Fruit fly (Drosophila melanogaster): Measurements from ENCODE around the gene CG14304.
A peak's percentile ranks its signal among the peaks of the same experiment; 100 is the strongest.

CG14304 gene

DNA sequence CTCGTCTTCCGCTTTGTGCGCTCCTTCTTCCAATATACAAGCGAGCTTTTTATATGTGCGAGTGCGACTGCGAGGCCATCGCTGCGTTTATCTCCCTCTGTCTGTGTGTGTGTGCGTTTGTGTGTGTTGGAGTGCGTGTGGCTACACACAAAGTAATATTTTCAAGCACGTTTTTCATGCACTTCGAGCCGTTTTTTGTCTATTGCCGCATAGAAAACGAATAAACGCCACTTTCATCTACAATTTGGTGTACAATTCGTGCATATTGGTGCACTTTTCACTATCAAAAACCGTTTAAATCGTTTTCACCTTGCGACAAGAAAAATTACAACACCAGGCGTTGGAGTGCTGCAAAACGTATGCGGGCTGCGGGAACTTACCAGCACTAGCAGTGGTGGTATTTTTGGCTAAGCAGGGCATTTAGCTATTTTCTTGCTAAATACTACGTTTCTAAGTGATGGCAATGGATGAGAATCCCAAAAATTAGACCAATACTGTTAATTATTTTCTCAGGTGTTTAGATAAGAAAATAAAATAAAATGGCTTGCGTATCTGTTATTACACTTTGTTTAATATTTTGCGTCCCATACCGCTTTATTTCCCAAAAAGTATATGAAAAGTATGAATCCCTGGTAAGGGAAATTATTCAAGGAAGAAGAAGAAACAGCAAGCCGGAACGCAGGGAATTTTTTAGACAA is 38.0 kb upstream of the CG14304 start, which contains the start of the genes CG31224 and CstF64:
TSS of gene CG31224 (minus strand) at position 365 of the 698 bp plus-strand sequence.
TSS of gene CstF64 (plus strand) at position 674 of the 698 bp plus-strand sequence.
- TF ChIP-seq corto (GFP tag; optimal IDR thresholded peaks at IDR 0.05) (no peak), Sry-δ (GFP tag; optimal IDR thresholded peaks at IDR 0.05) (peak; percentile 75), zen (tag; optimal IDR thresholded peaks at IDR 0.05) (peak; percentile 84), Optix (GFP tag; IDR thresholded peaks at IDR 0.05) (peak; percentile 56; the same call in 1 of the 3 replicates), CG2116 (GFP tag; optimal IDR thresholded peaks at IDR 0.05) (peak; percentile 75), Max (GFP tag; optimal IDR thresholded peaks at IDR 0.05) (peak; percentile 80), scrt (GFP tag; optimal IDR thresholded peaks at IDR 0.05) (peak; percentile 43), CG11085 (GFP tag; IDR thresholded peaks at IDR 0.05) (peak; percentile 80), Bteb2 (GFP tag; optimal IDR thresholded peaks at IDR 0.05) (peak; percentile 88), CG11398 (GFP tag; optimal IDR thresholded peaks at IDR 0.05) (peak; percentile 57), eyg (GFP tag; optimal IDR thresholded peaks at IDR 0.05) (peak; percentile 76), nerfin-1 (tag; optimal IDR thresholded peaks at IDR 0.05) (peak; percentile 86), Tbp (GFP tag; optimal IDR thresholded peaks at IDR 0.05) (no peak), pnt (GFP tag; optimal IDR thresholded peaks at IDR 0.05) (peak; percentile 85), hb (GFP tag; IDR thresholded peaks at IDR 0.05; ENCODE audit: partially characterized antibody) (no peak), exex (tag; optimal IDR thresholded peaks at IDR 0.05) (peak; percentile 50), klu (GFP tag; IDR thresholded peaks at IDR 0.05) (peak; percentile 72), Trl (optimal IDR thresholded peaks at IDR 0.05) (peak in 1 of 2 experiments; percentile 55), Trl (GFP tag; optimal IDR thresholded peaks at IDR 0.05) (peak; percentile 88), CG8359 (GFP tag; optimal IDR thresholded peaks at IDR 0.05; ENCODE audit: borderline replicate concordance) (no peak), Ets65A (GFP tag) (peak; percentile 99), CG6654 (GFP tag; optimal IDR thresholded peaks at IDR 0.05) (peak; percentile 42), CG8944 (GFP tag; optimal IDR thresholded peaks at IDR 0.05) (peak; percentile 90), CG15269 (tag; optimal IDR thresholded peaks at IDR 0.05) (no peak), CG7745 (tag; optimal IDR thresholded peaks at IDR 0.05) (no peak), tna (GFP tag; IDR thresholded peaks at IDR 0.05; ENCODE audit: partially characterized antibody) (0 out of 2 replicates have a peak, but pooled peaks have one; percentile 33), CG30403 (GFP tag; optimal IDR thresholded peaks at IDR 0.05) (peak; percentile 94), CrebB (tag; optimal IDR thresholded peaks at IDR 0.05) (peak; percentile 38), CHES-1-like (GFP tag; optimal IDR thresholded peaks at IDR 0.05) (peak; percentile 92), fd96Cb (tag; optimal IDR thresholded peaks at IDR 0.05) (peak; percentile 79), abd-A (tag; optimal IDR thresholded peaks at IDR 0.05) (no peak), CG10959 (GFP tag; IDR thresholded peaks at IDR 0.05) (no peak), Lpt (GFP tag; optimal IDR thresholded peaks at IDR 0.05) (no peak), lab (GFP tag; optimal IDR thresholded peaks at IDR 0.05) (peak; percentile 90), CG15011 (GFP tag; optimal IDR thresholded peaks at IDR 0.05) (no peak), ems (GFP tag; optimal IDR thresholded peaks at IDR 0.05) (peak; percentile 90), CG33557 (GFP tag; optimal IDR thresholded peaks at IDR 0.05) (peak; percentile 68), pfk (GFP tag; optimal IDR thresholded peaks at IDR 0.05) (no peak), CG5245 (GFP tag; optimal IDR thresholded peaks at IDR 0.05) (peak; percentile 76), Deaf1 (tag; optimal IDR thresholded peaks at IDR 0.05) (no peak), CG9876 (GFP tag; optimal IDR thresholded peaks at IDR 0.05) (peak; percentile 75), CG4360 (GFP tag; IDR thresholded peaks at IDR 0.05) (no peak), her (GFP tag; optimal IDR thresholded peaks at IDR 0.05) (peak; percentile 71), kay (GFP tag; optimal IDR thresholded peaks at IDR 0.05) (peak; percentile 71), CG10267 (tag; optimal IDR thresholded peaks at IDR 0.05) (peak; percentile 97), CG11093 (GFP tag; IDR thresholded peaks at IDR 0.05) (peak; percentile 73; the same call in 2 of the 3 replicates), dati (GFP tag; IDR thresholded peaks at IDR 0.05) (peak; percentile 52; the same call in 1 of the 2 replicates), al (GFP tag; IDR thresholded peaks at IDR 0.05) (peak; percentile 77), luna (GFP tag; optimal IDR thresholded peaks at IDR 0.05) (peak; percentile 88), peb (GFP tag; IDR thresholded peaks at IDR 0.05) (peak; percentile 71)
